Fruit fly (Drosophila melanogaster): ENCODE measurements around the gene CG43074.

CG43074 gene

dm6 chr3L:3436838-3437663, 47.4 kb downstream of the CG43074 start:
- no peak for TF ChIP-seq CG1621 (tag; optimal IDR thresholded peaks at IDR 0.05)
- TF ChIP-seq CG3032 (tag; optimal IDR thresholded peaks at IDR 0.05) = peak; percentile 8
- peak; percentile 35 for TF ChIP-seq OdsH (GFP tag; optimal IDR thresholded peaks at IDR 0.05)
- peak; percentile 15 for TF ChIP-seq Sox14 (GFP tag; optimal IDR thresholded peaks at IDR 0.05)
- peak; percentile 32 for TF ChIP-seq net (GFP tag; optimal IDR thresholded peaks at IDR 0.05)
- no peak for TF ChIP-seq Hr39 (GFP tag; optimal IDR thresholded peaks at IDR 0.05)
- TF ChIP-seq CG6163 (GFP tag; IDR thresholded peaks at IDR 0.05) = no peak
- peak; percentile 5 for TF ChIP-seq lz (GFP tag; optimal IDR thresholded peaks at IDR 0.05)
- no peak for TF ChIP-seq vri (GFP tag; optimal IDR thresholded peaks at IDR 0.05)
- no peak for TF ChIP-seq CG6854 (GFP tag; optimal IDR thresholded peaks at IDR 0.05)
- no peak for TF ChIP-seq ss (GFP tag; optimal IDR thresholded peaks at IDR 0.05)
- no peak for TF ChIP-seq CG8319 (GFP tag; optimal IDR thresholded peaks at IDR 0.05)
- no peak for TF ChIP-seq CG10669 (GFP tag; optimal IDR thresholded peaks at IDR 0.05)
- TF ChIP-seq Blimp-1 (GFP tag; optimal IDR thresholded peaks at IDR 0.05) = no peak
- TF ChIP-seq CG9139 (GFP tag; optimal IDR thresholded peaks at IDR 0.05) = no peak
- no peak for TF ChIP-seq CG11902 (GFP tag; optimal IDR thresholded peaks at IDR 0.05)
- TF ChIP-seq dac (GFP tag; optimal IDR thresholded peaks at IDR 0.05) = no peak
- TF ChIP-seq dsx (GFP tag; optimal IDR thresholded peaks at IDR 0.05; ENCODE audit: poor library complexity, severe bottlenecking) = no peak
- TF ChIP-seq Met (GFP tag; optimal IDR thresholded peaks at IDR 0.05) = peak; percentile 61
- TF ChIP-seq svp (GFP tag) = peak; percentile 62
- TF ChIP-seq acj6 (GFP tag; optimal IDR thresholded peaks at IDR 0.05) = peak; percentile 42
- TF ChIP-seq Hr38 (GFP tag; optimal IDR thresholded peaks at IDR 0.05) = no peak
- TF ChIP-seq Gug (GFP tag; IDR thresholded peaks at IDR 0.05) = peak; percentile 41; the same call in 1 of the 2 replicates
- TF ChIP-seq CG11762 (GFP tag; optimal IDR thresholded peaks at IDR 0.05; ENCODE audit: insufficient read depth) = no peak
- TF ChIP-seq Ets21C (GFP tag; optimal IDR thresholded peaks at IDR 0.05) = no peak
- peak; percentile 39 for TF ChIP-seq Lpt (GFP tag; optimal IDR thresholded peaks at IDR 0.05)
- TF ChIP-seq salr (GFP tag; optimal IDR thresholded peaks at IDR 0.05) = peak in 1 of 2 experiments; percentile 44
- TF ChIP-seq achi (GFP tag; optimal IDR thresholded peaks at IDR 0.05) = peak; percentile 40
- TF ChIP-seq CG15336 (GFP tag; IDR thresholded peaks at IDR 0.05) = peak; percentile 78
- TF ChIP-seq CG7368 (GFP tag; optimal IDR thresholded peaks at IDR 0.05) = no peak
- peak; percentile 37 for TF ChIP-seq CG3919 (GFP tag; optimal IDR thresholded peaks at IDR 0.05)
- TF ChIP-seq CG16779 (tag; optimal IDR thresholded peaks at IDR 0.05) = peak; percentile 11
- TF ChIP-seq CG6792 (GFP tag; optimal IDR thresholded peaks at IDR 0.05) = peak; percentile 49
- TF ChIP-seq CG8632 (GFP tag; optimal IDR thresholded peaks at IDR 0.05) = peak; percentile 52
- TF ChIP-seq eg (GFP tag; IDR thresholded peaks at IDR 0.05) = peak; percentile 50
- no peak for TF ChIP-seq CG11294 (GFP tag; IDR thresholded peaks at IDR 0.05)
- peak; percentile 40 for TF ChIP-seq Sox102F (GFP tag; optimal IDR thresholded peaks at IDR 0.05)
- peak; percentile 88 for TF ChIP-seq Eip78C (GFP tag)
- TF ChIP-seq fd85E (GFP tag; optimal IDR thresholded peaks at IDR 0.05) = no peak
- peak; percentile 67; the same call in 2 of the 3 replicates for TF ChIP-seq CG8119 (GFP tag; IDR thresholded peaks at IDR 0.05)
- TF ChIP-seq CG6276 (GFP tag; optimal IDR thresholded peaks at IDR 0.05) = peak; percentile 24
- TF ChIP-seq Sox15 (GFP tag; optimal IDR thresholded peaks at IDR 0.05) = no peak
- peak; percentile 62 for TF ChIP-seq CG34406 (GFP tag; optimal IDR thresholded peaks at IDR 0.05)
- TF ChIP-seq spab (GFP tag; optimal IDR thresholded peaks at IDR 0.05) = no peak
- TF ChIP-seq CG10631 (GFP tag; optimal IDR thresholded peaks at IDR 0.05) = peak; percentile 33
- TF ChIP-seq cyc (GFP tag; optimal IDR thresholded peaks at IDR 0.05) = peak; percentile 17
- no peak for TF ChIP-seq Eip75B (GFP tag; optimal IDR thresholded peaks at IDR 0.05)
- TF ChIP-seq CG4318 (GFP tag; optimal IDR thresholded peaks at IDR 0.05) = peak; percentile 26
- peak; percentile 62 for TF ChIP-seq esn (GFP tag; optimal IDR thresholded peaks at IDR 0.05)
- no peak for TF ChIP-seq CG31627 (GFP tag; optimal IDR thresholded peaks at IDR 0.05)
- TF ChIP-seq CG32006 (GFP tag; optimal IDR thresholded peaks at IDR 0.05) = peak; percentile 59
